Worm (Caenorhabditis elegans): ENCODE data around the gene ebax-1.

The ebax-1 gene

DNA sequence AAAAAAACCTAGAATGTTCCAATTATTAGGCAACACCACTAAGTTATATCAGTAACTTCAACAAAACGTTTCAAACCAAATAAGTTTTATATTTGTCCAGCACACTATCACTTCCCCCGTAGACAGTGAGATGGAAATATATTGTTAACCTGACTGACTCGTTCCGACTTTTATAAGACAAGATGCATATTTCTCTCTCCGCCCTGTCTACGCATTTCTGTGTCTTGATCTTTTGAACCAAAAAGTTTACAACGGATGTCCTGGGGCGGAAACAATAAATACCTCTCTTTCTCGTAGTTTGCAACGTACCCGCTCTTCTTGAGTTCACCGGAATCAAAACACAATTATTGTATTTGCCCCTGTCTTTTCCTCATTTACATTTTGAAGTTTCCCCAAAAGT lies 35.5 kb upstream of the ebax-1 start:
- TF ChIP-seq lin-14 (GFP tag; optimal IDR thresholded peaks at IDR 0.05) (peak; percentile 65), nhr-85 (tag) (peak; percentile 50), C34B4.2 (tag; optimal IDR thresholded peaks at IDR 0.05) (no peak), elt-3 (tag; optimal IDR thresholded peaks at IDR 0.05) (peak in 2 of 6 experiments; percentile 76 to 78), nhr-71 (tag; optimal IDR thresholded peaks at IDR 0.05) (peak; percentile 85)

ce11 chrIV:10251764-10252163 lies 35.0 kb upstream of the ebax-1 start:
- TF ChIP-seq ztf-4 (tag; optimal IDR thresholded peaks at IDR 0.05): no peak
- no peak for TF ChIP-seq sox-4 (tag; optimal IDR thresholded peaks at IDR 0.05)
- TF ChIP-seq zip-4 (GFP tag; optimal IDR thresholded peaks at IDR 0.05): no peak
- TF ChIP-seq ceh-8 (GFP tag; optimal IDR thresholded peaks at IDR 0.05): no peak
- no peak for TF ChIP-seq lin-15B (tag; optimal IDR thresholded peaks at IDR 0.05)
- TF ChIP-seq skn-1 (tag; optimal IDR thresholded peaks at IDR 0.05): no peak
- TF ChIP-seq nhr-28 (tag; optimal IDR thresholded peaks at IDR 0.05): no peak
- no peak for TF ChIP-seq nhr-71 (tag; optimal IDR thresholded peaks at IDR 0.05)
- no peak for TF ChIP-seq dpl-1 (GFP tag; optimal IDR thresholded peaks at IDR 0.05)
- no peak for TF ChIP-seq nhr-20 (tag; optimal IDR thresholded peaks at IDR 0.05)
- no peak for TF ChIP-seq fkh-8 (tag; optimal IDR thresholded peaks at IDR 0.05)
- TF ChIP-seq swsn-7 (tag; optimal IDR thresholded peaks at IDR 0.05): no peak
- TF ChIP-seq xbp-1 (tag; optimal IDR thresholded peaks at IDR 0.05): no peak
- no peak for TF ChIP-seq mep-1 (tag; optimal IDR thresholded peaks at IDR 0.05)
- TF ChIP-seq ama-1 (optimal IDR thresholded peaks at IDR 0.05): no peak
- no peak for TF ChIP-seq egl-13 (tag; optimal IDR thresholded peaks at IDR 0.05)

ce11 chrIV:10252350-10252792 lies 34.4 kb upstream of the ebax-1 start:
- TF ChIP-seq nhr-12 (tag; optimal IDR thresholded peaks at IDR 0.05): no peak
- TF ChIP-seq mab-9 (GFP tag; IDR thresholded peaks at IDR 0.05): no peak
- TF ChIP-seq hpl-2 (GFP tag; optimal IDR thresholded peaks at IDR 0.05): peak; percentile 23
- TF ChIP-seq nhr-77 (tag; optimal IDR thresholded peaks at IDR 0.05): peak; percentile 82
- peak; percentile 94 for TF ChIP-seq ceh-8 (GFP tag; optimal IDR thresholded peaks at IDR 0.05)
- TF ChIP-seq ama-1 (optimal IDR thresholded peaks at IDR 0.05): peak; percentile 63
- TF ChIP-seq hlh-17 (GFP tag; optimal IDR thresholded peaks at IDR 0.05; ENCODE audit: borderline replicate concordance): no peak
- no peak for TF ChIP-seq lin-15B (tag; optimal IDR thresholded peaks at IDR 0.05)
- no peak for TF ChIP-seq tlp-1 (tag; optimal IDR thresholded peaks at IDR 0.05)
- TF ChIP-seq unc-130 (tag; optimal IDR thresholded peaks at IDR 0.05): no peak
- TF ChIP-seq aly-2 (tag; optimal IDR thresholded peaks at IDR 0.05): peak; percentile 73
- peak; percentile 96 for TF ChIP-seq nhr-47 (tag; optimal IDR thresholded peaks at IDR 0.05)
- peak; percentile 100 for TF ChIP-seq lin-14 (GFP tag; optimal IDR thresholded peaks at IDR 0.05)
- TF ChIP-seq nhr-20 (tag; optimal IDR thresholded peaks at IDR 0.05): peak; percentile 96
- TF ChIP-seq lin-35 (GFP tag; optimal IDR thresholded peaks at IDR 0.05): peak; percentile 76 to 77
- peak; percentile 86 for TF ChIP-seq rnt-1 (tag; optimal IDR thresholded peaks at IDR 0.05)
- TF ChIP-seq alr-1 (tag; optimal IDR thresholded peaks at IDR 0.05; ENCODE audit: borderline replicate concordance): no peak
- TF ChIP-seq nhr-85 (tag): peak; percentile 93
- no peak for TF ChIP-seq nhr-76 (tag; optimal IDR thresholded peaks at IDR 0.05)
- peak in 1 of 2 experiments; percentile 41 for TF ChIP-seq ztf-11 (tag; optimal IDR thresholded peaks at IDR 0.05)
- TF ChIP-seq nhr-19 (GFP tag; conservative IDR thresholded peaks at IDR 0.05): peak; percentile 91
- TF ChIP-seq nhr-90 (tag; optimal IDR thresholded peaks at IDR 0.05; ENCODE audit: poor library complexity): peak; percentile 80
- peak; percentile 99 for TF ChIP-seq nhr-71 (tag; optimal IDR thresholded peaks at IDR 0.05)
- no peak for TF ChIP-seq ces-1 (GFP tag; optimal IDR thresholded peaks at IDR 0.05)
- peak; percentile 87 for TF ChIP-seq lin-13 (GFP tag; optimal IDR thresholded peaks at IDR 0.05)
- TF ChIP-seq nhr-28 (tag; optimal IDR thresholded peaks at IDR 0.05): no peak
- TF ChIP-seq nhr-237 (tag; optimal IDR thresholded peaks at IDR 0.05): peak; percentile 78
- no peak for TF ChIP-seq hlh-4 (tag; optimal IDR thresholded peaks at IDR 0.05)
- peak; percentile 74 for TF ChIP-seq sup-37 (GFP tag; optimal IDR thresholded peaks at IDR 0.05)
- TF ChIP-seq pax-3 (tag; optimal IDR thresholded peaks at IDR 0.05): peak; percentile 87
- TF ChIP-seq irx-1 (tag; optimal IDR thresholded peaks at IDR 0.05): peak; percentile 90
- no peak for TF ChIP-seq nhr-84 (tag; optimal IDR thresholded peaks at IDR 0.05)
- TF ChIP-seq ceh-90 (tag; optimal IDR thresholded peaks at IDR 0.05): no peak
- peak; percentile 60 for TF ChIP-seq fos-1 (tag; optimal IDR thresholded peaks at IDR 0.05)
- TF ChIP-seq nhr-11 (tag; optimal IDR thresholded peaks at IDR 0.05): peak; percentile 91
- TF ChIP-seq efl-1 (optimal IDR thresholded peaks at IDR 0.05): peak; percentile 77 to 84
- TF ChIP-seq efl-1 (GFP tag; optimal IDR thresholded peaks at IDR 0.05 in 1 of 2): peak; percentile 60 to 95
- TF ChIP-seq zag-1 (tag; optimal IDR thresholded peaks at IDR 0.05): peak; percentile 67

Data from whole organism, L1 larva.